Worm (Caenorhabditis elegans) whole organism, young adult: ENCODE results near the gene R09E10.1.
A peak's percentile ranks its signal among the peaks of the same experiment; 100 is the strongest.

Source experiments
- B0035.1 ChIP-seq: sonication (generic microtip); optimal IDR thresholded peaks from 2 replicates; lab custom pipeline; 2016; ENCODE audit warnings: missing genetic modification characterization, mild to moderate bottlenecking, missing compliant biosample characterization, missing genotype, missing genetic modification reagents
- B0261.1 ChIP-seq: sonication (generic microtip); optimal IDR thresholded peaks from 2 replicates; lab custom pipeline; 2016; ENCODE audit warnings: mild to moderate bottlenecking, missing genetic modification characterization, moderate library complexity, missing compliant biosample characterization
- F37B4.10 ChIP-seq: fragments of 200-800 bp; sonication (Bioruptor generic); IDR thresholded peaks from 2 replicates; pipeline ENCODE4 v1.3.6; 2022; ENCODE audit warnings: missing genetic modification characterization, missing compliant biosample characterization
- K12H6.12 ChIP-seq: fragments of 200-800 bp; sonication (Bioruptor generic); optimal IDR thresholded peaks from 2 replicates; lab custom pipeline; 2018; ENCODE audit warnings: mild to moderate bottlenecking, missing genetic modification characterization, missing compliant biosample characterization
- Y53F4B.3 ChIP-seq: fragments of 200-800 bp; sonication (Bioruptor generic); IDR thresholded peaks from 2 replicates; pipeline ENCODE4 v1.3.6; 2022; ENCODE audit warnings: missing genetic modification reagents, missing genetic modification characterization, missing compliant biosample characterization
- Y79H2A.3 ChIP-seq: fragments of 200-800 bp; sonication (Bioruptor generic); conservative IDR thresholded peaks from 2 replicates; pipeline ENCODE4 v1.3.6; 2022; ENCODE audit warnings: missing genetic modification reagents, missing genetic modification characterization, missing compliant biosample characterization
- attf-5 ChIP-seq: fragments of 200-800 bp; sonication (Bioruptor generic); optimal IDR thresholded peaks from 2 replicates; lab custom pipeline; 2018; ENCODE audit warnings: mild to moderate bottlenecking, missing genetic modification characterization, missing compliant biosample characterization
- attf-6 ChIP-seq: fragments of 200-800 bp; sonication (Bioruptor generic); IDR thresholded peaks from 2 replicates; pipeline ENCODE4 v1.3.6; 2022; ENCODE audit warnings: missing genetic modification reagents, missing genetic modification characterization, missing compliant biosample characterization
- bed-1 ChIP-seq: fragments of 200-800 bp; sonication (Bioruptor generic); IDR thresholded peaks from 2 replicates; pipeline ENCODE4 v1.3.6; 2022; ENCODE audit warnings: missing genetic modification reagents, missing genetic modification characterization, missing compliant biosample characterization
- bed-2 ChIP-seq: fragments of 200-800 bp; sonication (Bioruptor generic); IDR thresholded peaks from 2 replicates; pipeline ENCODE4 v1.3.6; 2022; ENCODE audit warnings: missing genetic modification reagents, missing genetic modification characterization, missing compliant biosample characterization
- ceh-100 ChIP-seq: fragments of 200-800 bp; sonication (Bioruptor generic); IDR thresholded peaks from 2 replicates; pipeline ENCODE4 v1.3.6; 2022; ENCODE audit warnings: missing genetic modification reagents, missing genetic modification characterization, missing compliant biosample characterization
- ceh-40 ChIP-seq: fragments of 200-800 bp; sonication (Bioruptor generic); IDR thresholded peaks from 2 replicates; pipeline ENCODE4 v1.3.6; 2022; ENCODE audit warnings: missing genetic modification characterization, missing compliant biosample characterization
- ceh-91 ChIP-seq: fragments of 200-800 bp; sonication (Bioruptor generic); IDR thresholded peaks from 2 replicates; pipeline ENCODE4 v1.3.6; 2022; ENCODE audit warnings: missing genetic modification reagents, missing genetic modification characterization, missing compliant biosample characterization
- chd-7 ChIP-seq: sonication (generic microtip); optimal IDR thresholded peaks from 2 replicates; lab custom pipeline; 2016; ENCODE audit warnings: mild to moderate bottlenecking, missing genetic modification characterization, moderate library complexity, missing compliant biosample characterization
- die-1 ChIP-seq: sonication (generic microtip); optimal IDR thresholded peaks from 2 replicates; lab custom pipeline; 2016; ENCODE audit warnings: missing genotype, mild to moderate bottlenecking, missing genetic modification characterization, missing compliant biosample characterization
- dpl-1 ChIP-seq: fragments of 150-350 bp; optimal IDR thresholded peaks from 2 replicates; lab custom pipeline; 2014; ENCODE audit warnings: missing biosample characterization, missing genetic modification reagents, missing genetic modification characterization
- efl-1 ChIP-seq: fragments of 150-350 bp; optimal IDR thresholded peaks from 2 replicates; lab custom pipeline; 2014; ENCODE audit warnings: missing biosample characterization, missing genetic modification reagents, missing genetic modification characterization
- fkh-3 ChIP-seq: sonication (generic microtip); optimal IDR thresholded peaks from 2 replicates; lab custom pipeline; 2016; ENCODE audit warnings: mild to moderate bottlenecking, missing genetic modification characterization, missing compliant biosample characterization
- hmg-1.2 ChIP-seq: fragments of 200-800 bp; sonication (Bioruptor generic); IDR thresholded peaks from 2 replicates; pipeline ENCODE4 v1.3.6; 2022; ENCODE audit warnings: missing genetic modification reagents, missing genetic modification characterization, missing compliant biosample characterization
- hrde-1 ChIP-seq: sonication (generic microtip); optimal IDR thresholded peaks from 2 replicates; lab custom pipeline; 2016; ENCODE audit warnings: missing genetic modification characterization, mild to moderate bottlenecking, missing compliant biosample characterization, moderate library complexity, missing genotype, missing genetic modification reagents, borderline replicate concordance
- hsf-1 ChIP-seq: fragments of 200-800 bp; sonication (Bioruptor generic); IDR thresholded peaks from 2 replicates; pipeline ENCODE4 v1.3.6; 2022; ENCODE audit warnings: missing genetic modification reagents, missing genetic modification characterization, missing compliant biosample characterization
- lin-40 ChIP-seq: sonication (generic microtip); optimal IDR thresholded peaks from 2 replicates; lab custom pipeline; 2016; ENCODE audit warnings: missing genetic modification characterization, mild to moderate bottlenecking, missing compliant biosample characterization, missing genotype, missing genetic modification reagents
- lin-54 ChIP-seq: fragments of 200-800 bp; sonication (Bioruptor generic); optimal IDR thresholded peaks from 2 replicates; lab custom pipeline; 2018; ENCODE audit warnings: mild to moderate bottlenecking, missing genetic modification characterization, missing compliant biosample characterization
- madf-10 ChIP-seq: sonication (generic microtip); optimal IDR thresholded peaks from 2 replicates; lab custom pipeline; 2016; ENCODE audit warnings: mild to moderate bottlenecking, missing genetic modification characterization, missing compliant biosample characterization
- mel-28 ChIP-seq: sonication (generic microtip); optimal IDR thresholded peaks from 2 replicates; lab custom pipeline; 2016; ENCODE audit warnings: borderline replicate concordance, mild to moderate bottlenecking, missing genetic modification characterization, missing compliant biosample characterization
- nfya-1 ChIP-seq: sonication (generic microtip); optimal IDR thresholded peaks from 2 replicates; lab custom pipeline; 2017; ENCODE audit warnings: antibody characterized with exemption, missing compliant biosample characterization, missing genetic modification characterization, borderline replicate concordance; ENCODE audit not compliant: insufficient read depth
- nhr-27 ChIP-seq: fragments of 200-800 bp; sonication (Bioruptor generic); optimal IDR thresholded peaks from 2 replicates; lab custom pipeline; 2018; ENCODE audit warnings: mild to moderate bottlenecking, missing genetic modification characterization, moderate library complexity, missing compliant biosample characterization
- nhr-80 ChIP-seq: sonication (generic microtip); optimal IDR thresholded peaks from 2 replicates; lab custom pipeline; 2016; ENCODE audit warnings: missing genetic modification characterization, missing compliant biosample characterization
- rcor-1 ChIP-seq: fragments of 200-800 bp; sonication (Bioruptor generic); IDR thresholded peaks from 2 replicates; pipeline ENCODE4 v1.3.6; 2022; ENCODE audit warnings: missing genetic modification reagents, missing genetic modification characterization, missing compliant biosample characterization
- snpc-1.3 ChIP-seq: sonication (generic microtip); optimal IDR thresholded peaks from 2 replicates; lab custom pipeline; 2017; ENCODE audit warnings: missing genetic modification characterization, mild to moderate bottlenecking, missing compliant biosample characterization, antibody characterized with exemption, moderate library complexity, missing genotype, missing genetic modification reagents; ENCODE audit not compliant: insufficient read depth
- snpc-3.4 ChIP-seq: sonication (generic microtip); optimal IDR thresholded peaks from 2 replicates; lab custom pipeline; 2017; ENCODE audit warnings: missing genetic modification characterization, mild to moderate bottlenecking, missing compliant biosample characterization, antibody characterized with exemption, moderate library complexity, missing genotype, missing genetic modification reagents
- snpc-4 ChIP-seq, 5 experiments: fragments of 150-350 bp in 1 of 5; sonication (generic microtip) in 4 of 5; optimal IDR thresholded peaks; 2 replicates each; lab custom pipeline; 2014 to 2018; ENCODE audit warnings: missing genetic modification characterization in 5 of 5, missing biosample characterization in 3 of 5, antibody characterized with exemption in 2 of 5, mild to moderate bottlenecking in 2 of 5, missing compliant biosample characterization in 2 of 5, missing genotype in 2 of 5, moderate library complexity in 2 of 5, missing genetic modification reagents in 1 of 5
- unc-130 ChIP-seq: sonication (generic microtip); optimal IDR thresholded peaks from 2 replicates; lab custom pipeline; 2016; ENCODE audit warnings: missing genetic modification reagents, missing genetic modification characterization, missing compliant biosample characterization
- xnd-1 ChIP-seq: sonication (generic microtip); optimal IDR thresholded peaks from 2 replicates; lab custom pipeline; 2016; ENCODE audit warnings: missing genotype, missing genetic modification reagents, missing genetic modification characterization, missing compliant biosample characterization
- zfh-2 ChIP-seq: fragments of 200-800 bp; sonication (Bioruptor generic); conservative IDR thresholded peaks from 2 replicates; pipeline ENCODE4 v1.3.6; 2022; ENCODE audit warnings: missing genetic modification reagents, missing genetic modification characterization, missing compliant biosample characterization
- ztf-22 ChIP-seq: fragments of 200-800 bp; sonication (Bioruptor generic); optimal IDR thresholded peaks from 2 replicates; lab custom pipeline; 2018; ENCODE audit warnings: mild to moderate bottlenecking, missing genetic modification characterization, moderate library complexity, missing compliant biosample characterization

Gene R09E10.1

DNA sequence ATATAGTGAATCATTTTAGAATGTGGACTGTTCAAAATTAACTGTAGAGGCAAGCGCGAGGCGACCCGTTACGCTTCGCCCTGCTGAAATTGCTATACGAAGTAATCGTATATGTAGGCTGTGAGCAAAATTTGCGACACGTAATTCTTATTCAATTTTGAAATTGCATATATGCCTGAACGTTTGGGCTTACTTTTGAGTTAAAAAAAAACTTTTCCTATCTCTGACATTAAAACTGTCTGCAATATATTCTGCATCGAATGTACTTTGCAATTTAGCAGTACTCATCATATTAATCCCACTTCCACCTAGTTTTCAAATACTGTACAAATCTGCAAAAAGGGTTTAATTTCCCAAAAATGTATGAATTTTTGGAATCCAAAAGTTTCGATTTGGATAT lies 24.4 kb upstream of the R09E10.1 start:
- no peak for TF ChIP-seq F37B4.10 (GFP tag; lab: Robert Waterston, UW)
- TF ChIP-seq ceh-91: no peak
- no peak for TF ChIP-seq ztf-22 (GFP tag; lab: Kevin White, UChicago)
- TF ChIP-seq nhr-27: no peak
- TF ChIP-seq zfh-2: no peak
- TF ChIP-seq madf-10: no peak
- no peak for TF ChIP-seq chd-7 (tag; lab: Kevin White, UChicago)
- no peak for TF ChIP-seq rcor-1 (GFP tag; lab: Robert Waterston, UW)
- TF ChIP-seq die-1 (tag; lab: Kevin White, UChicago): no peak
- no peak for TF ChIP-seq ceh-40
- TF ChIP-seq dpl-1 (GFP tag; lab: Kevin White, UChicago): no peak
- TF ChIP-seq hrde-1 (tag; lab: Kevin White, UChicago): no peak
- TF ChIP-seq snpc-4 (GFP tag; optimal IDR thresholded peaks at IDR 0.05; lab: Kevin White, UChicago): no peak
- no peak for TF ChIP-seq snpc-4 (tag; optimal IDR thresholded peaks at IDR 0.05; lab: Kevin White, UChicago)
- TF ChIP-seq B0261.1 (tag; lab: Kevin White, UChicago): no peak
- no peak for TF ChIP-seq B0035.1 (tag; lab: Kevin White, UChicago)
- TF ChIP-seq nfya-1 (tag; lab: Kevin White, UChicago): no peak
- TF ChIP-seq xnd-1 (tag; lab: Kevin White, UChicago): no peak
- no peak for TF ChIP-seq hsf-1
- no peak for TF ChIP-seq lin-54 (GFP tag; lab: Kevin White, UChicago)
- TF ChIP-seq Y79H2A.3 (GFP tag; lab: Robert Waterston, UW): no peak

DNA sequence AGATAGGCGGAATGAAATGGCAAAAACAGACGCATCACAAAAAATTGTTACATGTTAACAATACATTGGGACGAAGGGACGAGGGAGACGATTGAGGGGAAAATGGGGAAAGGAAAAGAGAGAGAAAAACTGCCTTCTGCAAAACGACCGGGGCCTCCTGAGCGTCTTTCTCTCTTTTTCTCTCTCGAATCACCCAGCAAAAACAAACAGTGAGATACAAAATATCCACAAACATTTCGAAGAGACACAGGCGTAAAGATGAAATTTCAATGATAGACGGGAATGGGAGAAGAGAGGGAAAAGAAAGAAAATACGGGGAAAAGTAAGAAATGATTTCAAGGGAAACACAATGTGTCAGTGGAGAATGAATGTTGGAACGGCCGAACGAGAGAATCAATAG lies 23.4 kb upstream of the R09E10.1 start:
- TF ChIP-seq lin-40: peak; percentile 5
- TF ChIP-seq hmg-1.2 (GFP tag; lab: Robert Waterston, UW): peak; percentile 56; the same call in 1 of the 2 replicates
- TF ChIP-seq K12H6.12: peak; percentile 43
- no peak for TF ChIP-seq bed-2 (GFP tag; lab: Robert Waterston, UW)
- TF ChIP-seq ceh-100 (GFP tag; lab: Robert Waterston, UW): no peak

DNA sequence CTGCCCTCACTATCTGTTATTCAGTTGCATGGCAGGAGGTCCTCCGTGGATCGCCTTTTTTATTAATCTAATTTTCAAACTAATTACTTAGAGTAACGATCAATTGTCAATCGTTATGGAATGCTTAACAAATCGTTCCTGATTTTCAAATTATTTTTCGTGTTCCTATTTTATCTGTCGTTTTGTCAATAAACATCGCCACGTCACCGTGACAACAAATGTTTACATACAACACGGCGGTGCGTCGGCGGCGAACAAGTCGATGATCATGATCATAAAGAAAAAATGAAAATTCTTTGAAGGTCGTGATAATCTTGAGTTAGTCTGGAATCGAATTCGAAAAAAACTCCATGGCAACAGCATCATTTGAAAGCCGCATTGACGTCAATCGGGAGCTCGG lies 22.9 kb upstream of the R09E10.1 start:
- TF ChIP-seq Y53F4B.3 (GFP tag; lab: Robert Waterston, UW) (no peak), nhr-80 (tag; lab: Kevin White, UChicago) (no peak), snpc-3.4 (no peak), bed-1 (no peak), unc-130 (no peak), attf-6 (GFP tag; lab: Robert Waterston, UW) (no peak), efl-1 (GFP tag; lab: Kevin White, UChicago) (no peak), snpc-1.3 (tag; lab: Kevin White, UChicago) (no peak), mel-28 (tag; lab: Kevin White, UChicago) (no peak), attf-5 (no peak), fkh-3 (tag; lab: Kevin White, UChicago) (no peak)
